Worm (Caenorhabditis elegans) whole organism, L1 larva: ENCODE results near the gene gpla-1.
A peak's percentile ranks its signal among the peaks of the same experiment; 100 is the strongest.

Experiments
- C34B4.2 ChIP-seq: sonication (generic microtip); optimal IDR thresholded peaks from 2 replicates; lab custom pipeline; 2017; ENCODE audit warnings: mild to moderate bottlenecking, missing genetic modification characterization, missing compliant biosample characterization
- Y116A8C.19 ChIP-seq: sonication (generic microtip); optimal IDR thresholded peaks from 2 replicates; lab custom pipeline; 2016; ENCODE audit warnings: missing compliant biosample characterization, missing genetic modification characterization, borderline replicate concordance
- blmp-1 ChIP-seq: fragments of 150-350 bp; optimal IDR thresholded peaks from 2 replicates; lab custom pipeline; 2014; ENCODE audit warnings: missing biosample characterization, missing genetic modification characterization
- ceh-88 ChIP-seq: fragments of 200-800 bp; sonication (Bioruptor generic); IDR thresholded peaks from 2 replicates; pipeline ENCODE4 v1.3.6; 2022; ENCODE audit warnings: missing genetic modification characterization, missing compliant biosample characterization
- ces-1 ChIP-seq: fragments of 150-350 bp; optimal IDR thresholded peaks from 2 replicates; lab custom pipeline; 2014; ENCODE audit warnings: missing biosample characterization, missing genetic modification reagents, missing genetic modification characterization
- dpl-1 ChIP-seq, 3 experiments: fragments of 150-350 bp in 2 of 3; sonication (generic microtip) in 1 of 3; optimal IDR thresholded peaks; 2 replicates each; lab custom pipeline; 2014 to 2017; ENCODE audit warnings: missing biosample characterization in 3 of 3, missing genetic modification characterization in 3 of 3, missing genetic modification reagents in 3 of 3
- efl-1 ChIP-seq, 4 experiments: fragments of 150-350 bp; optimal IDR thresholded peaks in 3 of 4; peaks in 1 of 4; 1 replicate in 1 of 4; 2 replicates in 3 of 4; lab custom pipeline; 2014; ENCODE audit warnings: missing biosample characterization in 2 of 4, missing genetic modification characterization in 2 of 4, missing genetic modification reagents in 2 of 4
- ets-5 ChIP-seq: fragments of 200-800 bp; sonication (Bioruptor generic); IDR thresholded peaks from 2 replicates; pipeline ENCODE4 v1.3.6; 2022; ENCODE audit warnings: missing genetic modification characterization, missing compliant biosample characterization
- fkh-10 ChIP-seq: sonication (generic microtip); optimal IDR thresholded peaks from 2 replicates; lab custom pipeline; 2017; ENCODE audit warnings: missing biosample characterization, missing genetic modification reagents, missing genetic modification characterization
- fkh-8 ChIP-seq: sonication (generic microtip); optimal IDR thresholded peaks from 2 replicates; lab custom pipeline; 2016; ENCODE audit warnings: mild to moderate bottlenecking, missing genetic modification characterization, missing compliant biosample characterization
- hlh-4 ChIP-seq: sonication (generic microtip); optimal IDR thresholded peaks from 2 replicates; lab custom pipeline; 2016; ENCODE audit warnings: mild to moderate bottlenecking, missing genetic modification characterization, missing compliant biosample characterization
- hpl-2 ChIP-seq: fragments of 150-350 bp; optimal IDR thresholded peaks from 2 replicates; lab custom pipeline; 2014; ENCODE audit warnings: missing biosample characterization, missing genetic modification reagents, missing genetic modification characterization
- lin-14 ChIP-seq: fragments of 200-800 bp; sonication (Bioruptor generic); optimal IDR thresholded peaks from 2 replicates; lab custom pipeline; 2018; ENCODE audit warnings: mild to moderate bottlenecking, missing genetic modification characterization, moderate library complexity, missing compliant biosample characterization
- lin-15B ChIP-seq: fragments of 150-350 bp; sonication (generic microtip); optimal IDR thresholded peaks from 3 replicates; lab custom pipeline; 2014; ENCODE audit warnings: missing biosample characterization, missing genetic modification characterization
- lir-3 ChIP-seq: sonication (generic microtip); optimal IDR thresholded peaks from 2 replicates; lab custom pipeline; 2016; ENCODE audit warnings: mild to moderate bottlenecking, missing genetic modification characterization, moderate library complexity, missing compliant biosample characterization; ENCODE audit not compliant: poor library complexity
- lsy-2 ChIP-seq, 2 experiments: fragments of 150-350 bp; optimal IDR thresholded peaks; 2 replicates each; lab custom pipeline; 2014; ENCODE audit warnings: missing biosample characterization in 2 of 2, missing genetic modification characterization in 2 of 2
- nhr-28 ChIP-seq: fragments of 150-350 bp; optimal IDR thresholded peaks from 2 replicates; lab custom pipeline; 2014; ENCODE audit warnings: missing biosample characterization, missing genetic modification characterization
- nhr-84 ChIP-seq: sonication (generic microtip); optimal IDR thresholded peaks from 2 replicates; lab custom pipeline; 2017; ENCODE audit warnings: missing biosample characterization, missing genetic modification characterization
- nhr-85 ChIP-seq: sonication (generic microtip); peaks from one replicate; lab custom pipeline; 2016; ENCODE audit warnings: missing genetic modification characterization, inconsistent platforms, missing compliant biosample characterization
- pqm-1 ChIP-seq: sonication (generic microtip); optimal IDR thresholded peaks from 3 replicates; lab custom pipeline; 2017; ENCODE audit warnings: missing biosample characterization, missing genetic modification characterization
- skn-1 ChIP-seq: fragments of 150-350 bp; optimal IDR thresholded peaks from 2 replicates; lab custom pipeline; 2014; ENCODE audit warnings: missing biosample characterization, missing genetic modification characterization
- snu-23 ChIP-seq: sonication (generic microtip); optimal IDR thresholded peaks from 2 replicates; lab custom pipeline; 2016; ENCODE audit warnings: missing genetic modification characterization, missing compliant biosample characterization
- sup-37 ChIP-seq: fragments of 200-800 bp; sonication (Bioruptor generic); optimal IDR thresholded peaks from 2 replicates; lab custom pipeline; 2018; ENCODE audit warnings: mild to moderate bottlenecking, missing genetic modification characterization, missing compliant biosample characterization
- unc-30 ChIP-seq: sonication (generic microtip); optimal IDR thresholded peaks from 2 replicates; lab custom pipeline; 2017; ENCODE audit warnings: missing biosample characterization, missing genetic modification characterization
- unc-86 ChIP-seq: sonication (generic microtip); optimal IDR thresholded peaks from 2 replicates; lab custom pipeline; 2016; ENCODE audit warnings: missing genetic modification characterization, missing compliant biosample characterization
- unc-98 ChIP-seq: fragments of 200-800 bp; sonication (Bioruptor generic); IDR thresholded peaks from 2 replicates; pipeline ENCODE4 v1.3.6; 2022; ENCODE audit warnings: missing genetic modification characterization, missing compliant biosample characterization
- vab-15 ChIP-seq: sonication (generic microtip); optimal IDR thresholded peaks from 2 replicates; lab custom pipeline; 2017; ENCODE audit warnings: missing genotype, mild to moderate bottlenecking, missing genetic modification characterization, missing compliant biosample characterization

Gene gpla-1

ce11 chrV:11960084-11960830 is 22.6 kb upstream of the gpla-1 start:
- TF ChIP-seq unc-98 (GFP tag; lab: Robert Waterston, UW): no peak
- TF ChIP-seq efl-1 (optimal IDR thresholded peaks at IDR 0.05; lab: Kevin White, UChicago): no peak
- peak in 1 of 2 experiments; percentile 53 for TF ChIP-seq efl-1 (GFP tag; optimal IDR thresholded peaks at IDR 0.05 in 1 of 2; lab: Kevin White, UChicago)
- TF ChIP-seq, all 84 proteins: peak for 1

- TF ChIP-seq lin-14 (peak; percentile 33), vab-15 (tag; lab: Kevin White, UChicago) (no peak), nhr-28 (tag; lab: Kevin White, UChicago) (no peak), efl-1 (optimal IDR thresholded peaks at IDR 0.05; lab: Kevin White, UChicago) (no peak), efl-1 (GFP tag; optimal IDR thresholded peaks at IDR 0.05 in 1 of 2; lab: Kevin White, UChicago) (peak in 1 of 2 experiments; percentile 82), hlh-4 (tag; lab: Kevin White, UChicago) (no peak), dpl-1 (GFP tag; optimal IDR thresholded peaks at IDR 0.05; lab: Kevin White, UChicago) (no peak)
These were observed 21.0 kb upstream of the gpla-1 start, which contains the start of gene F58H1.5 for ce11 chrV:11958343-11959291. TSS of gene F58H1.5 (plus strand) at chrV:11958393.

ce11 chrV:11955617-11956016 is 18.0 kb upstream of the gpla-1 start:
- TF ChIP-seq blmp-1 (tag; lab: Kevin White, UChicago): no peak
- TF ChIP-seq lin-15B: no peak
- TF ChIP-seq sup-37: no peak
- no peak for TF ChIP-seq dpl-1 (GFP tag; optimal IDR thresholded peaks at IDR 0.05; lab: Kevin White, UChicago)
- no peak for TF ChIP-seq skn-1 (tag; lab: Kevin White, UChicago)
- no peak for TF ChIP-seq Y116A8C.19 (tag; lab: Kevin White, UChicago)
- TF ChIP-seq fkh-10 (GFP tag; lab: Kevin White, UChicago): no peak
- no peak for TF ChIP-seq snu-23 (GFP tag; lab: Kevin White, UChicago)
- TF ChIP-seq efl-1 (optimal IDR thresholded peaks at IDR 0.05; lab: Kevin White, UChicago): no peak
- TF ChIP-seq efl-1 (GFP tag; optimal IDR thresholded peaks at IDR 0.05 in 1 of 2; lab: Kevin White, UChicago): no peak
- TF ChIP-seq fkh-8: no peak
- TF ChIP-seq unc-86 (tag; lab: Kevin White, UChicago): no peak
- TF ChIP-seq lir-3 (tag; lab: Kevin White, UChicago): no peak
- no peak for TF ChIP-seq lin-14
- TF ChIP-seq ceh-88 (GFP tag; lab: Robert Waterston, UW): no peak
- TF ChIP-seq lsy-2 (tag; optimal IDR thresholded peaks at IDR 0.05; lab: Kevin White, UChicago): no peak
- TF ChIP-seq, all 84 proteins: peak for 0

- TF ChIP-seq ces-1 (GFP tag; lab: Kevin White, UChicago) (peak; percentile 77), hpl-2 (GFP tag; lab: Kevin White, UChicago) (no peak), fkh-10 (GFP tag; lab: Kevin White, UChicago) (peak; percentile 58), lin-14 (peak; percentile 79), unc-30 (no peak)
These were observed 16.0 kb upstream of the gpla-1 start for ce11 chrV:11953621-11954020.

ce11 chrV:11952854-11953447 is 15.3 kb upstream of the gpla-1 start:
- no peak for TF ChIP-seq nhr-84 (tag; lab: Kevin White, UChicago)
- TF ChIP-seq nhr-85 (tag; lab: Kevin White, UChicago): peak; percentile 25

ce11 chrV:11951227-11951626 is 13.6 kb upstream of the gpla-1 start:
- TF ChIP-seq pqm-1 (tag; lab: Kevin White, UChicago): no peak
- TF ChIP-seq unc-86 (tag; lab: Kevin White, UChicago): no peak
- TF ChIP-seq ets-5 (GFP tag; lab: Robert Waterston, UW): no peak
- no peak for TF ChIP-seq unc-98 (GFP tag; lab: Robert Waterston, UW)
- no peak for TF ChIP-seq C34B4.2 (tag; lab: Kevin White, UChicago)
- TF ChIP-seq nhr-28 (tag; lab: Kevin White, UChicago): no peak
